Worm (Caenorhabditis elegans): Measurements from ENCODE around the gene C03A3.3.

ce11 chrX:11245056-11245455 is 23.8 kb downstream of the C03A3.3 start:
- TF ChIP-seq nhr-11 (tag; optimal IDR thresholded peaks at IDR 0.05) (no peak), unc-55 (GFP tag; optimal IDR thresholded peaks at IDR 0.05) (no peak), ceh-34 (tag; optimal IDR thresholded peaks at IDR 0.05) (no peak), ama-1 (optimal IDR thresholded peaks at IDR 0.05) (no peak), odd-2 (tag; optimal IDR thresholded peaks at IDR 0.05) (no peak), dve-1 (tag; optimal IDR thresholded peaks at IDR 0.05) (no peak), ceh-22 (tag; optimal IDR thresholded peaks at IDR 0.05) (no peak), nfya-1 (tag; optimal IDR thresholded peaks at IDR 0.05) (no peak)

Measured in whole organism, late embryonic.